Worm (Caenorhabditis elegans) whole organism, young adult: Measurements from ENCODE around the gene ZC239.15.

Experiments
- C06A6.2 ChIP-seq: fragments of 200-800 bp; sonication (Bioruptor generic); conservative IDR thresholded peaks from 2 replicates; pipeline ENCODE4 v1.3.6; 2022; ENCODE audit warnings: missing genetic modification characterization, missing compliant biosample characterization
- C17E4.6 ChIP-seq: fragments of 200-800 bp; sonication (Bioruptor generic); IDR thresholded peaks from 2 replicates; pipeline ENCODE4 v1.3.6; 2022; ENCODE audit warnings: missing genetic modification reagents, missing genetic modification characterization, missing compliant biosample characterization
- F10E7.11 ChIP-seq: sonication (generic microtip); optimal IDR thresholded peaks from 2 replicates; lab custom pipeline; 2017; ENCODE audit warnings: mild to moderate bottlenecking, missing genetic modification characterization, moderate library complexity, missing compliant biosample characterization
- F33H1.4 ChIP-seq: fragments of 200-800 bp; sonication (Bioruptor generic); IDR thresholded peaks from 2 replicates; pipeline ENCODE4 v1.3.6; 2022; ENCODE audit warnings: missing genetic modification reagents, missing genetic modification characterization, missing compliant biosample characterization
- F57A8.1 ChIP-seq: fragments of 200-800 bp; sonication (Bioruptor generic); optimal IDR thresholded peaks from 2 replicates; lab custom pipeline; 2018; ENCODE audit warnings: mild to moderate bottlenecking, missing genetic modification characterization, moderate library complexity, missing compliant biosample characterization
- F57C9.4 ChIP-seq: sonication (generic microtip); optimal IDR thresholded peaks from 2 replicates; lab custom pipeline; 2017; ENCODE audit warnings: mild to moderate bottlenecking, missing genetic modification characterization, missing compliant biosample characterization
- K11D2.4 ChIP-seq: fragments of 200-800 bp; sonication (Bioruptor generic); IDR thresholded peaks from 2 replicates; pipeline ENCODE4 v1.3.6; 2022; ENCODE audit warnings: missing genetic modification reagents, missing genetic modification characterization, missing compliant biosample characterization
- Y95B8A.8 ChIP-seq: fragments of 200-800 bp; sonication (Bioruptor generic); IDR thresholded peaks from 2 replicates; pipeline ENCODE4 v1.3.6; 2022; ENCODE audit warnings: missing genetic modification reagents, missing genetic modification characterization, missing compliant biosample characterization
- cebp-1 ChIP-seq, 2 experiments: fragments of 200-800 bp in 1 of 2; sonication (Bioruptor generic) in 1 of 2; sonication (generic microtip) in 1 of 2; IDR thresholded peaks in 1 of 2; optimal IDR thresholded peaks in 1 of 2; 2 replicates each; pipeline versions ENCODE4 v1.3.6 to Lab custom; 2017 to 2022; ENCODE audit warnings: missing compliant biosample characterization in 2 of 2, missing genetic modification characterization in 2 of 2, mild to moderate bottlenecking in 1 of 2, missing genetic modification reagents in 1 of 2, moderate library complexity in 1 of 2
- ceh-40 ChIP-seq: fragments of 200-800 bp; sonication (Bioruptor generic); IDR thresholded peaks from 2 replicates; pipeline ENCODE4 v1.3.6; 2022; ENCODE audit warnings: missing genetic modification characterization, missing compliant biosample characterization
- ekl-4 ChIP-seq: fragments of 200-800 bp; sonication (Bioruptor generic); IDR thresholded peaks from 2 replicates; pipeline ENCODE4 v1.3.6; 2022; ENCODE audit warnings: missing genetic modification reagents, missing genetic modification characterization, missing compliant biosample characterization
- ets-4 ChIP-seq: fragments of 200-800 bp; sonication (Bioruptor generic); optimal IDR thresholded peaks from 2 replicates; lab custom pipeline; 2018; ENCODE audit warnings: mild to moderate bottlenecking, missing genetic modification characterization, missing compliant biosample characterization
- fkh-3 ChIP-seq: sonication (generic microtip); optimal IDR thresholded peaks from 2 replicates; lab custom pipeline; 2016; ENCODE audit warnings: mild to moderate bottlenecking, missing genetic modification characterization, missing compliant biosample characterization
- hmg-1.2 ChIP-seq: fragments of 200-800 bp; sonication (Bioruptor generic); IDR thresholded peaks from 2 replicates; pipeline ENCODE4 v1.3.6; 2022; ENCODE audit warnings: missing genetic modification reagents, missing genetic modification characterization, missing compliant biosample characterization
- hmg-20 ChIP-seq: fragments of 200-800 bp; sonication (Bioruptor generic); IDR thresholded peaks from 2 replicates; pipeline ENCODE4 v1.3.6; 2022; ENCODE audit warnings: missing genetic modification reagents, missing genetic modification characterization, missing compliant biosample characterization
- hsf-1 ChIP-seq: fragments of 200-800 bp; sonication (Bioruptor generic); IDR thresholded peaks from 2 replicates; pipeline ENCODE4 v1.3.6; 2022; ENCODE audit warnings: missing genetic modification reagents, missing genetic modification characterization, missing compliant biosample characterization
- let-607 ChIP-seq, 2 experiments: fragments of 200-800 bp in 1 of 2; sonication (Bioruptor generic) in 1 of 2; sonication (generic microtip) in 1 of 2; optimal IDR thresholded peaks; 2 replicates each; lab custom pipeline; 2016 to 2018; ENCODE audit warnings: mild to moderate bottlenecking in 2 of 2, missing compliant biosample characterization in 2 of 2, missing genetic modification characterization in 2 of 2, moderate library complexity in 2 of 2, missing genotype in 1 of 2
- lin-26 ChIP-seq: fragments of 200-800 bp; sonication (Bioruptor generic); IDR thresholded peaks from 2 replicates; pipeline ENCODE4 v1.3.6; 2022; ENCODE audit warnings: missing genetic modification reagents, missing genetic modification characterization, missing compliant biosample characterization
- lin-35 ChIP-seq, 3 experiments: fragments of 150-350 bp in 2 of 3; sonication (generic microtip) in 1 of 3; optimal IDR thresholded peaks; 2 replicates each; lab custom pipeline; 2014 to 2018; ENCODE audit warnings: missing biosample characterization in 3 of 3, missing genetic modification characterization in 3 of 3, missing genetic modification reagents in 3 of 3
- madf-10 ChIP-seq: sonication (generic microtip); optimal IDR thresholded peaks from 2 replicates; lab custom pipeline; 2016; ENCODE audit warnings: mild to moderate bottlenecking, missing genetic modification characterization, missing compliant biosample characterization
- nhr-80 ChIP-seq: sonication (generic microtip); optimal IDR thresholded peaks from 2 replicates; lab custom pipeline; 2016; ENCODE audit warnings: missing genetic modification characterization, missing compliant biosample characterization
- pbrm-1 ChIP-seq: fragments of 200-800 bp; sonication (Bioruptor generic); IDR thresholded peaks from 2 replicates; pipeline ENCODE4 v1.3.6; 2022; ENCODE audit warnings: missing genetic modification reagents, missing genetic modification characterization, missing compliant biosample characterization
- pha-4 ChIP-seq: fragments of 150-350 bp; sonication (generic microtip); optimal IDR thresholded peaks from 2 replicates; lab custom pipeline; 2014; ENCODE audit warnings: missing biosample characterization, missing genetic modification reagents, missing genetic modification characterization
- rec-8 ChIP-seq, 2 experiments: sonication (generic microtip); optimal IDR thresholded peaks; 2 replicates each; lab custom pipeline; 2016; ENCODE audit warnings: mild to moderate bottlenecking in 2 of 2, missing genetic modification characterization in 2 of 2, missing genetic modification reagents in 2 of 2, missing genotype in 2 of 2, missing biosample characterization in 1 of 2, missing compliant biosample characterization in 1 of 2, moderate library complexity in 1 of 2
- sea-2 ChIP-seq: fragments of 200-800 bp; sonication (Bioruptor generic); IDR thresholded peaks from 2 replicates; pipeline ENCODE4 v1.3.6; 2022; ENCODE audit warnings: missing genetic modification characterization, missing compliant biosample characterization
- unc-130 ChIP-seq: sonication (generic microtip); optimal IDR thresholded peaks from 2 replicates; lab custom pipeline; 2016; ENCODE audit warnings: missing genetic modification reagents, missing genetic modification characterization, missing compliant biosample characterization
- unc-62 ChIP-seq: fragments of 150-350 bp; optimal IDR thresholded peaks from 2 replicates; lab custom pipeline; 2014; ENCODE audit warnings: missing biosample characterization, missing genetic modification reagents, missing genetic modification characterization
- xnd-1 ChIP-seq: sonication (generic microtip); optimal IDR thresholded peaks from 2 replicates; lab custom pipeline; 2016; ENCODE audit warnings: missing genotype, missing genetic modification reagents, missing genetic modification characterization, missing compliant biosample characterization
- ztf-25 ChIP-seq: fragments of 200-800 bp; sonication (Bioruptor generic); IDR thresholded peaks from 2 replicates; pipeline ENCODE4 v1.3.6; 2022; ENCODE audit warnings: missing genetic modification reagents, missing genetic modification characterization, missing compliant biosample characterization
- ztf-3 ChIP-seq: fragments of 200-800 bp; sonication (Bioruptor generic); optimal IDR thresholded peaks from 2 replicates; lab custom pipeline; 2018; ENCODE audit warnings: mild to moderate bottlenecking, missing genetic modification characterization, missing compliant biosample characterization

The ZC239.15 gene

ce11 chrII:3230422-3230821 is 5.9 kb upstream of the ZC239.15 start, which contains the start of gene srh-297:
Gene srh-297, minus strand, starts transcription at chrII:3230522.
- no peak for TF ChIP-seq lin-26 (GFP tag; lab: Robert Waterston, UW)
- no peak for TF ChIP-seq ztf-3 (GFP tag; lab: Kevin White, UChicago)
- no peak for TF ChIP-seq F57C9.4 (tag; lab: Kevin White, UChicago)
- TF ChIP-seq fkh-3 (tag; lab: Kevin White, UChicago), result no peak
- TF ChIP-seq unc-130 (GFP tag; lab: Kevin White, UChicago), result no peak
- no peak for TF ChIP-seq ets-4 (GFP tag; lab: Kevin White, UChicago)
- no peak for TF ChIP-seq C17E4.6 (GFP tag; lab: Robert Waterston, UW)
- TF ChIP-seq xnd-1 (tag; lab: Kevin White, UChicago), result no peak

ce11 chrII:3225780-3226179 is 1.2 kb upstream of the ZC239.15 start, which contains the start of gene ZC239.17:
Gene ZC239.17, minus strand, starts transcription at chrII:3225880.
- no peak for TF ChIP-seq ztf-25
- no peak for TF ChIP-seq pha-4
- TF ChIP-seq F33H1.4 (GFP tag; lab: Robert Waterston, UW), result no peak
- no peak for TF ChIP-seq ceh-40 (GFP tag; lab: Robert Waterston, UW)
- no peak for TF ChIP-seq let-607 (tag; optimal IDR thresholded peaks at IDR 0.05; lab: Kevin White, UChicago)

ce11 chrII:3225200-3225599 is 669 bp upstream of the ZC239.15 start, which contains the start of gene ZC239.16:
Gene ZC239.16, minus strand, starts transcription at chrII:3225319.
- TF ChIP-seq sea-2 (GFP tag; lab: Robert Waterston, UW), result no peak
- no peak for TF ChIP-seq fkh-3 (tag; lab: Kevin White, UChicago)
- TF ChIP-seq nhr-80 (tag; lab: Kevin White, UChicago), result peak; percentile 13

ce11 chrII:3222686-3223085 is 1.8 kb downstream of the ZC239.15 start, which contains the start of gene ZC239.13:
Gene ZC239.13, minus strand, starts transcription at chrII:3222839.
- peak; percentile 74; the same call in 1 of the 2 replicates for TF ChIP-seq cebp-1 (GFP tag; IDR thresholded peaks at IDR 0.05; lab: Robert Waterston, UW)
- TF ChIP-seq cebp-1 (tag; optimal IDR thresholded peaks at IDR 0.05; lab: Kevin White, UChicago), result peak; percentile 78
- no peak for TF ChIP-seq hsf-1 (GFP tag; lab: Robert Waterston, UW)

- no peak for TF ChIP-seq F10E7.11 (tag; lab: Kevin White, UChicago)
- no peak for TF ChIP-seq rec-8 (tag; optimal IDR thresholded peaks at IDR 0.05; lab: Kevin White, UChicago)
- TF ChIP-seq xnd-1 (tag; lab: Kevin White, UChicago), result no peak
- no peak for TF ChIP-seq Y95B8A.8 (GFP tag; lab: Robert Waterston, UW)
- TF ChIP-seq C06A6.2 (GFP tag; lab: Robert Waterston, UW), result no peak
- TF ChIP-seq madf-10 (tag; lab: Kevin White, UChicago), result no peak
- no peak for TF ChIP-seq lin-35 (GFP tag; optimal IDR thresholded peaks at IDR 0.05; lab: Kevin White, UChicago)
- no peak for TF ChIP-seq F57A8.1 (GFP tag; lab: Kevin White, UChicago)
- TF ChIP-seq K11D2.4, result no peak
- TF ChIP-seq hmg-20 (GFP tag; lab: Robert Waterston, UW), result no peak
- no peak for TF ChIP-seq hmg-1.2
- TF ChIP-seq ekl-4 (GFP tag; lab: Robert Waterston, UW), result no peak
- TF ChIP-seq pbrm-1 (GFP tag; lab: Robert Waterston, UW), result no peak
- no peak for TF ChIP-seq unc-62
- no peak for TF ChIP-seq lin-26 (GFP tag; lab: Robert Waterston, UW)
Measured at ce11 chrII:3221730-3222129, 2.8 kb downstream of the ZC239.15 start, which contains the start of gene ZC239.14. Gene ZC239.14, minus strand, starts transcription at chrII:3222034.
